Fruit fly (Drosophila melanogaster): Measurements from ENCODE around the gene tgy.

tgy gene

dm6 chrX:19165144-19166011 lies 38.3 kb upstream of the tgy start (continued):
- TF ChIP-seq CG6683 (GFP tag; optimal IDR thresholded peaks at IDR 0.05): no peak
- no peak for TF ChIP-seq gcm2 (GFP tag; optimal IDR thresholded peaks at IDR 0.05)
- no peak for TF ChIP-seq CG43689 (GFP tag; IDR thresholded peaks at IDR 0.05)
- TF ChIP-seq gsb (GFP tag; IDR thresholded peaks at IDR 0.05): no peak
- TF ChIP-seq ara (GFP tag; IDR thresholded peaks at IDR 0.05): 0 out of 2 replicates have a peak, but pooled peaks have one; percentile 12
- no peak for TF ChIP-seq CG7987 (GFP tag; optimal IDR thresholded peaks at IDR 0.05)
- TF ChIP-seq sr (GFP tag; IDR thresholded peaks at IDR 0.05): no peak
- TF ChIP-seq sima (GFP tag; optimal IDR thresholded peaks at IDR 0.05): no peak
- no peak for TF ChIP-seq CG11723 (GFP tag; optimal IDR thresholded peaks at IDR 0.05)
- no peak for TF ChIP-seq unc-4 (GFP tag; IDR thresholded peaks at IDR 0.05; ENCODE audit: partially characterized antibody)
- TF ChIP-seq CG2678 (tag; optimal IDR thresholded peaks at IDR 0.05): peak; percentile 36
- TF ChIP-seq pfk (GFP tag; optimal IDR thresholded peaks at IDR 0.05): peak; percentile 55
- peak; percentile 33 for TF ChIP-seq CG7556 (GFP tag; optimal IDR thresholded peaks at IDR 0.05)
- TF ChIP-seq slou (GFP tag; optimal IDR thresholded peaks at IDR 0.05): no peak
- peak; percentile 39 for TF ChIP-seq slbo (GFP tag; IDR thresholded peaks at IDR 0.05)
- TF ChIP-seq Dek (tag; optimal IDR thresholded peaks at IDR 0.05): no peak
- no peak for TF ChIP-seq Poxn (GFP tag; IDR thresholded peaks at IDR 0.05)
- peak; percentile 42 for TF ChIP-seq CG9437 (GFP tag; optimal IDR thresholded peaks at IDR 0.05)
- TF ChIP-seq D19A (tag; optimal IDR thresholded peaks at IDR 0.05): no peak
- no peak for TF ChIP-seq Hmx (GFP tag; optimal IDR thresholded peaks at IDR 0.05)
- TF ChIP-seq ATbp (GFP tag; optimal IDR thresholded peaks at IDR 0.05): peak; percentile 19
- no peak for TF ChIP-seq CG10267 (tag; optimal IDR thresholded peaks at IDR 0.05)
- TF ChIP-seq CG12942 (GFP tag; optimal IDR thresholded peaks at IDR 0.05): no peak
- no peak for TF ChIP-seq CG11560 (tag; IDR thresholded peaks at IDR 0.05)
- no peak for TF ChIP-seq B-H2 (GFP tag; optimal IDR thresholded peaks at IDR 0.05)
- TF ChIP-seq Sin3A (optimal IDR thresholded peaks at IDR 0.05): no peak
- no peak for TF ChIP-seq repo (GFP tag; optimal IDR thresholded peaks at IDR 0.05)
- TF ChIP-seq CG4730 (GFP tag; IDR thresholded peaks at IDR 0.05): no peak
- peak; percentile 73 for TF ChIP-seq sens (GFP tag)
- peak; percentile 6 for TF ChIP-seq CG18262 (tag; optimal IDR thresholded peaks at IDR 0.05)
- TF ChIP-seq CG4424 (GFP tag; optimal IDR thresholded peaks at IDR 0.05): no peak
- TF ChIP-seq HLHmδ (GFP tag; optimal IDR thresholded peaks at IDR 0.05): no peak
- no peak for TF ChIP-seq CG1603 (tag; optimal IDR thresholded peaks at IDR 0.05)
- TF ChIP-seq CG11093 (GFP tag; IDR thresholded peaks at IDR 0.05): no peak
- TF ChIP-seq CG8388 (GFP tag; optimal IDR thresholded peaks at IDR 0.05): no peak
- TF ChIP-seq abd-A (tag; optimal IDR thresholded peaks at IDR 0.05): peak; percentile 8
- TF ChIP-seq CG17385 (GFP tag; optimal IDR thresholded peaks at IDR 0.05): no peak
- no peak for TF ChIP-seq CG15269 (tag; optimal IDR thresholded peaks at IDR 0.05)
- peak; percentile 49 for TF ChIP-seq CG11504 (tag; optimal IDR thresholded peaks at IDR 0.05)
- no peak for TF ChIP-seq CG1792 (GFP tag; optimal IDR thresholded peaks at IDR 0.05)
- peak; percentile 24 for TF ChIP-seq Ssrp (tag; optimal IDR thresholded peaks at IDR 0.05)
- 0 out of 3 replicates have a peak, but pooled peaks have one; percentile 39 for TF ChIP-seq CG11456 (GFP tag; IDR thresholded peaks at IDR 0.05)
- peak; percentile 78 for TF ChIP-seq exex (tag; optimal IDR thresholded peaks at IDR 0.05)
- TF ChIP-seq Sox100B (GFP tag; optimal IDR thresholded peaks at IDR 0.05): peak; percentile 32
- TF ChIP-seq Dad (GFP tag; optimal IDR thresholded peaks at IDR 0.05): no peak
- TF ChIP-seq CG13894 (tag; optimal IDR thresholded peaks at IDR 0.05): peak; percentile 6
- TF ChIP-seq CG1233 (GFP tag; optimal IDR thresholded peaks at IDR 0.05): no peak
- TF ChIP-seq CG16815 (GFP tag; optimal IDR thresholded peaks at IDR 0.05): no peak
- TF ChIP-seq CG33557 (GFP tag; optimal IDR thresholded peaks at IDR 0.05): no peak
